Worm (Caenorhabditis elegans): Measurements from ENCODE around the gene oac-54.
A peak's percentile ranks its signal among the peaks of the same experiment; 100 is the strongest.

Gene oac-54

DNA sequence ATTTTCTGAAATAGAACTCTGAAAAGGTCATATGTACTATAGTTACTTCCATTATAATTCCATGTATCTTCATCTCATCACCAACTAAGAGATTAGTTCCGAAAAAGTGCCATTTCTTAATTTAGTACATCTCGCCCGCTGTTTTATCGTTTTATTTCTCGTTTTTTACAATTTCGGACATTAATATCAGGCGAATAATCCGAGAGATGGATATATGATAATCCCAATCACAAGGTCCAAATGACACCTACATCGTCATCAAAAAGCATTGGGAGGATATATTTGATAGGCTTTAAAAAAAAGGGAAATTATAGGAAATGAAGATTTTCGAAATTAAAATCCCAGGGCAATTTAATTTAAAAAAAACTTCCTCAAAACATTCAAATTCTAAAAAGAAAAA, 37.6 kb upstream of the oac-54 start:
- no peak for TF ChIP-seq ceh-82 (tag; optimal IDR thresholded peaks at IDR 0.05)
- no peak for TF ChIP-seq ceh-9 (tag; optimal IDR thresholded peaks at IDR 0.05)
- no peak for TF ChIP-seq snpc-4 (tag; optimal IDR thresholded peaks at IDR 0.05)
- no peak for TF ChIP-seq fkh-2 (tag; optimal IDR thresholded peaks at IDR 0.05)
- TF ChIP-seq nfya-1 (tag; optimal IDR thresholded peaks at IDR 0.05; ENCODE audit: insufficient read depth): no peak
- TF ChIP-seq elt-1 (tag; optimal IDR thresholded peaks at IDR 0.05): no peak
- no peak for TF ChIP-seq ztf-4 (tag; optimal IDR thresholded peaks at IDR 0.05)
- no peak for TF ChIP-seq mml-1 (tag; optimal IDR thresholded peaks at IDR 0.05)
- no peak for TF ChIP-seq egl-27 (tag; optimal IDR thresholded peaks at IDR 0.05)
- TF ChIP-seq skn-1 (tag; optimal IDR thresholded peaks at IDR 0.05): no peak
- no peak for TF ChIP-seq fos-1 (tag; optimal IDR thresholded peaks at IDR 0.05)
- TF ChIP-seq pha-4 (tag; optimal IDR thresholded peaks at IDR 0.05): no peak
- TF ChIP-seq nhr-28 (tag; optimal IDR thresholded peaks at IDR 0.05): no peak
- TF ChIP-seq nhr-237 (tag; optimal IDR thresholded peaks at IDR 0.05): no peak
- no peak for TF ChIP-seq ZK546.5 (tag; optimal IDR thresholded peaks at IDR 0.05)
- no peak for TF ChIP-seq ceh-28 (tag; optimal IDR thresholded peaks at IDR 0.05)
- no peak for TF ChIP-seq nhr-67 (tag; optimal IDR thresholded peaks at IDR 0.05)
- TF ChIP-seq ama-1 (optimal IDR thresholded peaks at IDR 0.05): no peak
- no peak for TF ChIP-seq nhr-23 (tag; optimal IDR thresholded peaks at IDR 0.05)
- no peak for TF ChIP-seq unc-62 (GFP tag; optimal IDR thresholded peaks at IDR 0.05)

DNA sequence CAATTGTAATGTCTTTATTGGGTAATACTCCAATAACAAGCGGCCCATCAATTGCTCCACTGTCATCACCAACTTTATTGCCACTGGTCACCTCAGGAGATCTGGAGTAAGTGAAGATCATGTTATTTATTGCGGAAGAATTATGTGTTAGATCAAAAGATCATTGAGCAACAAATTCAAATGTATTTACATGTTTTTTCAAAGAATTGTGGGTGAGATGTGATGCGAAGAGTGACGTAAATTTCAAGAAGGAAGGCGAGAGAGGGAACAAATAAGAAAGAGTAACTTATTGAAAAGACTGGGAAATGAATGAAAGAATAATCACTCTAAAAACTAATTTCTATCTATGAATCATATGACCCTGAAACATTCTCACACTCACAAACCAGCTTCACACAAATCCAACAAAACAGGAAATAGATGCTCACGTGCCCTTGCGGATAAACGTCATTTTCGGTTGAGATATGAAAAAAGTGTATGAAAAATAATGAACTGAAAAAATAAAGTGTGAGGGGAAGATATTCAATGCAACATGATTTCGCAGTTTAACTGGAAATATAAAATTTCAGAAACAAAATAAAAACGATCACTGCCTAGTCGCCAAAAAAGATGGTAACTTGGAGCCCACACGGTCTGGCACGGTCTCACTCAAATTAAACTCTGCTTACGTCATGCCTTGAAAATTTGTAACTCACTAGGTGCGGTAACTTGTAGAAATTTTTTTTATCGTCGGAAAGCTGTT, 36.9 kb upstream of the oac-54 start:
- no peak for TF ChIP-seq pqm-1 (tag; optimal IDR thresholded peaks at IDR 0.05)
- peak; percentile 12 for TF ChIP-seq nfya-1 (tag; optimal IDR thresholded peaks at IDR 0.05; ENCODE audit: insufficient read depth)

DNA sequence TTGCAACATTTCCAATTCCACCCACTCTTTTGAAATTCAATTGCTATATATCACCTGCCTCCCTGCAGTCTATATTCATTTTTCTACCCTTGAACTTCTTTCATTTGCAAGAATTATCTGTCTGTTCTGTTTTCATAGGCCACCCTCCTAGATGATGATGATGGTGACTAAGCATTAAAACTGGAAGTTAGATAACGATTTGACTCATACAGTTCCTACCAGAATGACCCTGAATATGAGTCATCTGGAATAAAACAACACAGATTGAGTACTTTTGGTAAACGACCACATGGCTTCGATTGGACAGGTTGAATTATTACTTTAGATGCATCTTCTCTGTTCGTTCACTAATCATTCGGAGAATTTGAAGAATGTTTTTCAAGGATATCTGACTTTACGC, 33.6 kb upstream of the oac-54 start:
- TF ChIP-seq nhr-25 (tag; optimal IDR thresholded peaks at IDR 0.05): peak; percentile 31
- no peak for TF ChIP-seq elt-3 (tag; optimal IDR thresholded peaks at IDR 0.05)
- TF ChIP-seq eor-1 (tag; optimal IDR thresholded peaks at IDR 0.05): no peak
- TF ChIP-seq pqm-1 (tag; optimal IDR thresholded peaks at IDR 0.05): peak; percentile 1
- peak; percentile 37 for TF ChIP-seq nhr-23 (tag; optimal IDR thresholded peaks at IDR 0.05)

DNA sequence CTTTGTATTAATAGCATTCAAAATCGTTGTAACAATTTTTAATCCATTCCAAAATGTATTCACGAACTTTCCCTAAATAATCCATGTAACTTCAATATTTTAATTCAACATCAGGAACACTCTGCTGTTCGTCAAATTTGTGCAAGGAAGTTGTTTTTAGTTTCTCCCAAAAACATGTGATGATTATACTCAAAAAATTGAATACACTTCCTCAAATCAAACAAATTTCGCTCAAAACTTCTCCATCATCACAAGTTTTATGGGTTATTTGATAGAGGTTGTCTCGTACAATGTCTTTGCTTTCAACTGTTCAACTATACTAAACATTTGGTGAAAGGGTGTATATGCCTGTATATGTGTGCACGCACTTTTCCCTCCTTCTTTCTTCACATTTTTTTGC, 32.9 kb upstream of the oac-54 start:
- TF ChIP-seq fkh-10 (GFP tag; optimal IDR thresholded peaks at IDR 0.05): no peak
- TF ChIP-seq pha-4 (tag; optimal IDR thresholded peaks at IDR 0.05): peak; percentile 17
- TF ChIP-seq nhr-237 (tag; optimal IDR thresholded peaks at IDR 0.05): no peak
- TF ChIP-seq elt-2 (tag; optimal IDR thresholded peaks at IDR 0.05): peak; percentile 3
- peak; percentile 53 for TF ChIP-seq pqm-1 (tag; optimal IDR thresholded peaks at IDR 0.05)

DNA sequence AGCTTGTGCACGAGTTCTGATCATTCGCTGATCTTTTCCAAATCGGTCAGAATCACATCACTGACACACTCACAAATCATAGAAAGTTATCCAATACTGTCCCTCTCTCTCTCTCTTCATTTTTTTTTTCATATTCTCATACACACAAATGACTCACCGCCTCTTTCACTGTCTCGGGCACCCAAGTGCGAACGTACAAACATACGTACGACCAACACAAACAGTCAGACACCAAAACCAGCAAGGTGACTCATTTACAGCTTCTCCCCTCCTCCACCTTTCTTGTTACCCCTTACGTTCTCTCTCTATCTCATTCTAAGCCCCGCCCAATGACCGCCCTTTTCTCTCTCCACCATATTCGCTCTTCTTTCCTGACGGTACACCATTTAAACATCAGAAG, 30.9 kb upstream of the oac-54 start:
- peak in 1 of 3 experiments; percentile 3 for TF ChIP-seq elt-3 (tag; optimal IDR thresholded peaks at IDR 0.05)
- TF ChIP-seq R02D3.7 (tag; optimal IDR thresholded peaks at IDR 0.05): no peak
- TF ChIP-seq ceh-16 (tag; optimal IDR thresholded peaks at IDR 0.05): no peak
- TF ChIP-seq ama-1 (optimal IDR thresholded peaks at IDR 0.05): no peak
- peak; percentile 32 for TF ChIP-seq nhr-23 (tag; optimal IDR thresholded peaks at IDR 0.05)
- peak; percentile 78 for TF ChIP-seq pha-4 (tag; optimal IDR thresholded peaks at IDR 0.05)
- no peak for TF ChIP-seq nhr-76 (tag; optimal IDR thresholded peaks at IDR 0.05)
- peak; percentile 98 for TF ChIP-seq fos-1 (tag; optimal IDR thresholded peaks at IDR 0.05)
- no peak for TF ChIP-seq lsy-12 (tag; optimal IDR thresholded peaks at IDR 0.05)
- no peak for TF ChIP-seq mdl-1 (tag; optimal IDR thresholded peaks at IDR 0.05)
- TF ChIP-seq mml-1 (tag; optimal IDR thresholded peaks at IDR 0.05): no peak
- TF ChIP-seq nhr-25 (tag; optimal IDR thresholded peaks at IDR 0.05): peak; percentile 6
- TF ChIP-seq elt-2 (tag; optimal IDR thresholded peaks at IDR 0.05): peak; percentile 1
- no peak for TF ChIP-seq ztf-11 (tag; optimal IDR thresholded peaks at IDR 0.05)
- peak; percentile 36 for TF ChIP-seq hmg-11 (tag; optimal IDR thresholded peaks at IDR 0.05)

DNA sequence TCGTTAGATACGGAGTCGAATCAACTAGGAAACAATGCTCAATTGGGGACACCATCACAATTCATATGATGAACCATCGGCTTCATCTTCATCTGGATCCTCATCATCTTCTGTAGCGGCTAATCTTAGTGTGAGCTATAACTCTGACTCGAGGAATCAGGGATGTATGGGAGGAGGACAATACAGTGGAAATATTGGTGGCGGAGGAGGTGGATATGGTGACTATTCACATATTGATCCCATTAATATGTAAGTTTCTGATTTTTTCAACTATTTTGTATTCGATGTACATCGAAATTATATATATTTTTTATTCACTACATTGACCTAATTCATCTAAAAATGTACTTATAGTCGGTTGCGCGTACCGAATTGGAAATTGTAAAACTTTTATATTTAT, 30.5 kb upstream of the oac-54 start:
- no peak for TF ChIP-seq lin-15B (tag; optimal IDR thresholded peaks at IDR 0.05)
- peak; percentile 44 for TF ChIP-seq ama-1 (optimal IDR thresholded peaks at IDR 0.05)
- TF ChIP-seq pqm-1 (tag; optimal IDR thresholded peaks at IDR 0.05): no peak

Measured in whole organism, L3 larva.